Worm (Caenorhabditis elegans): ENCODE results near the gene clec-118.

ce11 chrII:602969-603368 is 9.3 kb downstream of the clec-118 start:
- TF ChIP-seq spr-1 (tag; optimal IDR thresholded peaks at IDR 0.05) (no peak), R02D3.7 (tag; optimal IDR thresholded peaks at IDR 0.05) (no peak), ztf-11 (tag; optimal IDR thresholded peaks at IDR 0.05) (no peak), fkh-10 (GFP tag; optimal IDR thresholded peaks at IDR 0.05) (no peak), dmd-8 (GFP tag; IDR thresholded peaks at IDR 0.05) (no peak), aly-2 (tag; optimal IDR thresholded peaks at IDR 0.05) (no peak), nhr-11 (tag; optimal IDR thresholded peaks at IDR 0.05) (no peak)

Data from whole organism, L4 larva.